Fruit fly (Drosophila melanogaster) S2 (cell line): Measurements from ENCODE around the gene Irp-1B.

Experiments
- CG8478 ChIP-seq: fragments of >200 bp; optimal IDR thresholded peaks from 2 replicates; lab custom pipeline; 2018
- CTCF ChIP-seq, 2 experiments: fragments of >200 bp; optimal IDR thresholded peaks; 2 replicates each; lab custom pipeline; 2018

Gene Irp-1B

dm6 chr3R:10377849-10378248 lies 34.8 kb downstream of the Irp-1B start, which contains the start of gene Rfx:
Rfx (minus strand) TSS chr3R:10378068.
- TF ChIP-seq CG8478 (lab: Kevin White, UChicago) (no peak), CTCF (optimal IDR thresholded peaks at IDR 0.05; lab: Kevin White, UChicago) (peak in 1 of 2 experiments; percentile 9)

dm6 chr3R:10370495-10370894 lies 42.2 kb downstream of the Irp-1B start:
- TF ChIP-seq CTCF (optimal IDR thresholded peaks at IDR 0.05; lab: Kevin White, UChicago) (no peak), CG8478 (lab: Kevin White, UChicago) (no peak)

- TF ChIP-seq CG8478 (lab: Kevin White, UChicago) (no peak), CTCF (optimal IDR thresholded peaks at IDR 0.05; lab: Kevin White, UChicago) (no peak)
These were observed 42.9 kb downstream of the Irp-1B start for dm6 chr3R:10369799-10370198.

dm6 chr3R:10368251-10368650 lies 44.4 kb downstream of the Irp-1B start:
- TF ChIP-seq CTCF (optimal IDR thresholded peaks at IDR 0.05; lab: Kevin White, UChicago) (peak in 1 of 2 experiments; percentile 27), CG8478 (lab: Kevin White, UChicago) (no peak)

- TF ChIP-seq CG8478 (lab: Kevin White, UChicago) (no peak), CTCF (optimal IDR thresholded peaks at IDR 0.05; lab: Kevin White, UChicago) (no peak)
These were observed 48.4 kb downstream of the Irp-1B start for dm6 chr3R:10364287-10364686.
